Fruit fly (Drosophila melanogaster) whole organism, pupa: Measurements from ENCODE around the gene PIG-K.

Experiments used
- CG10348 ChIP-seq: fragments of 200-800 bp; sonication (Bioruptor generic); IDR thresholded peaks from 2 replicates; pipeline ENCODE4 v1.3.6; 2022; ENCODE audit warnings: missing biosample characterization, missing genetic modification characterization
- CG15710 ChIP-seq: fragments of 200-800 bp; sonication (Bioruptor generic); optimal IDR thresholded peaks from 2 replicates; lab custom pipeline; 2018; ENCODE audit warnings: missing biosample characterization, mild to moderate bottlenecking, missing genetic modification characterization, moderate library complexity
- CG17806 ChIP-seq: fragments of 200-800 bp; sonication (Bioruptor generic); optimal IDR thresholded peaks from 2 replicates; lab custom pipeline; 2018; ENCODE audit warnings: missing biosample characterization, mild to moderate bottlenecking, missing genetic modification characterization, moderate library complexity
- CG32121 ChIP-seq: fragments of 200-800 bp; sonication (Bioruptor generic); IDR thresholded peaks from 2 replicates; pipeline ENCODE4 v1.3.6; 2022; ENCODE audit warnings: missing biosample characterization, missing genetic modification characterization
- CG8301 ChIP-seq: fragments of 200-800 bp; sonication (Bioruptor generic); optimal IDR thresholded peaks from 2 replicates; lab custom pipeline; 2018; ENCODE audit warnings: missing biosample characterization, mild to moderate bottlenecking, missing genetic modification characterization
- D1 ChIP-seq: fragments of 200-800 bp; sonication (Bioruptor generic); optimal IDR thresholded peaks from 2 replicates; lab custom pipeline; 2018; ENCODE audit warnings: missing biosample characterization, mild to moderate bottlenecking, missing genetic modification characterization, moderate library complexity
- Ets98B ChIP-seq: fragments of 200-800 bp; sonication (Bioruptor generic); IDR thresholded peaks from 2 replicates; pipeline ENCODE4 v1.3.6; 2022; ENCODE audit warnings: missing biosample characterization, missing genetic modification characterization
- Pif1A ChIP-seq: fragments of 200-800 bp; sonication (Bioruptor generic); optimal IDR thresholded peaks from 3 replicates; lab custom pipeline; 2016; ENCODE audit warnings: missing biosample characterization, missing genetic modification characterization
- Pif1B ChIP-seq: fragments of 200-800 bp; sonication (Bioruptor generic); optimal IDR thresholded peaks from 3 replicates; lab custom pipeline; 2016; ENCODE audit warnings: missing biosample characterization, missing genetic modification characterization
- Snoo ChIP-seq: fragments of 200-800 bp; sonication (Bioruptor generic); optimal IDR thresholded peaks from 3 replicates; lab custom pipeline; 2017; ENCODE audit warnings: missing biosample characterization, mild to moderate bottlenecking, missing genetic modification characterization, inconsistent platforms
- fd96Ca ChIP-seq: fragments of 200-800 bp; sonication (Bioruptor generic); IDR thresholded peaks from 3 replicates; pipeline ENCODE4 v1.3.6; 2022; ENCODE audit warnings: missing biosample characterization, missing genetic modification characterization
- gl ChIP-seq: fragments of 200-800 bp; sonication (Bioruptor generic); optimal IDR thresholded peaks from 2 replicates; lab custom pipeline; 2018; ENCODE audit warnings: missing biosample characterization, mild to moderate bottlenecking, missing genetic modification characterization
- rn ChIP-seq: fragments of 200-800 bp; sonication (Bioruptor generic); IDR thresholded peaks from 2 replicates; pipeline ENCODE4 v1.3.6; 2022; ENCODE audit warnings: missing biosample characterization, missing genetic modification characterization

DNA sequence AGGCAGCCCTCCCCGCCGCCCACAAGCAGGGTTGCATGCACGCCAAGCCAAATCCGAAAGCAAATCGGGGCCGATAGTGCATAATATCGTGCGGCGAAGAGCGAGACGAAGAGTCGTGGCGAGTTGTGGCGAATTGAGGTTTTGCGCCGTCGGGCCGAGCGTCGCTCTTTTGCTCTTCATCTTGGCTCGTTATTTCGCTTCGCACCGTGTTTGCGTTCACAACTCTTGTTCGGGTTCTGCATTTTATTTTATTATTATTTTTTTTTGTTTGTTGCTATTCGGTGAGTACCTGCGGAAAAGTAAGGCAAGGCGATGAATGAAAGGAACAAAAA lies 2.9 kb upstream of the PIG-K start:
- no peak for TF ChIP-seq Pif1B (GFP tag; lab: Kevin White, UChicago)
- no peak for TF ChIP-seq D1 (tag; lab: Kevin White, UChicago)
- no peak for TF ChIP-seq CG10348
- TF ChIP-seq CG32121 (GFP tag; lab: Robert Waterston, UW) = no peak
- no peak for TF ChIP-seq Snoo (tag; lab: Kevin White, UChicago)
- no peak for TF ChIP-seq rn (GFP tag; lab: Robert Waterston, UW)
- TF ChIP-seq CG8301 (tag; lab: Kevin White, UChicago) = no peak
- TF ChIP-seq fd96Ca (GFP tag; lab: Robert Waterston, UW) = no peak
- TF ChIP-seq CG15710 (tag; lab: Kevin White, UChicago) = no peak
- TF ChIP-seq gl (tag; lab: Kevin White, UChicago) = no peak
- no peak for TF ChIP-seq CG17806 (tag; lab: Kevin White, UChicago)
- peak; percentile 8; the same call in 1 of the 2 replicates for TF ChIP-seq Ets98B (GFP tag; lab: Robert Waterston, UW)
- no peak for TF ChIP-seq Pif1A (GFP tag; lab: Kevin White, UChicago)
